Worm (Caenorhabditis elegans) whole organism, midembryonic: ENCODE measurements around the gene tars-1.

Experiments
- T22C8.4 ChIP-seq: fragments of 200-800 bp; sonication (Bioruptor generic); IDR thresholded peaks from 2 replicates; pipeline ENCODE4 v1.3.6; 2022; ENCODE audit warnings: missing genetic modification characterization, missing compliant biosample characterization
- cog-1 ChIP-seq: sonication (generic microtip); optimal IDR thresholded peaks from 2 replicates; lab custom pipeline; 2016; ENCODE audit warnings: missing genetic modification characterization, missing compliant biosample characterization
- flt-1 ChIP-seq: fragments of 200-800 bp; sonication (Bioruptor generic); IDR thresholded peaks from 2 replicates; pipeline ENCODE4 v1.3.6; 2022; ENCODE audit warnings: missing genetic modification characterization, missing compliant biosample characterization
- klf-2 ChIP-seq: fragments of 200-800 bp; sonication (Bioruptor generic); conservative IDR thresholded peaks from 2 replicates; pipeline ENCODE4 v1.3.6; 2022; ENCODE audit warnings: missing genetic modification reagents, missing genetic modification characterization, missing compliant biosample characterization
- med-1 ChIP-seq: sonication (generic microtip); optimal IDR thresholded peaks from 2 replicates; lab custom pipeline; 2017; ENCODE audit warnings: missing genetic modification characterization, mild to moderate bottlenecking, missing compliant biosample characterization, antibody characterized with exemption, missing genetic modification reagents; ENCODE audit not compliant: insufficient read depth
- ref-1 ChIP-seq: fragments of 200-800 bp; sonication (Bioruptor generic); conservative IDR thresholded peaks from 2 replicates; pipeline ENCODE4 v1.3.6; 2022; ENCODE audit warnings: missing genetic modification reagents, missing genetic modification characterization, missing compliant biosample characterization
- tab-1 ChIP-seq: fragments of 200-800 bp; sonication (Bioruptor generic); IDR thresholded peaks from 2 replicates; pipeline ENCODE4 v1.3.6; 2022; ENCODE audit warnings: missing genetic modification characterization, missing compliant biosample characterization
- ztf-23 ChIP-seq: fragments of 200-800 bp; sonication (Bioruptor generic); IDR thresholded peaks from 2 replicates; pipeline ENCODE4 v1.3.6; 2022; ENCODE audit warnings: missing genetic modification reagents, missing genetic modification characterization, missing compliant biosample characterization
- ztf-29 ChIP-seq: fragments of 200-800 bp; sonication (Bioruptor generic); IDR thresholded peaks from 2 replicates; pipeline ENCODE4 v1.3.6; 2022; ENCODE audit warnings: missing genetic modification reagents, missing genetic modification characterization, missing compliant biosample characterization

The tars-1 gene

ce11 chrII:11714728-11715127 is 19.3 kb upstream of the tars-1 start:
- no peak for TF ChIP-seq flt-1
- TF ChIP-seq cog-1 (tag; lab: Kevin White, UChicago), result no peak
- TF ChIP-seq med-1 (GFP tag; lab: Kevin White, UChicago), result no peak
- TF ChIP-seq ref-1 (GFP tag; lab: Robert Waterston, UW), result no peak
- TF ChIP-seq ztf-29 (GFP tag; lab: Robert Waterston, UW), result no peak
- TF ChIP-seq ztf-23 (GFP tag; lab: Robert Waterston, UW), result no peak
- TF ChIP-seq tab-1 (GFP tag; lab: Robert Waterston, UW), result no peak
- no peak for TF ChIP-seq klf-2 (GFP tag; lab: Robert Waterston, UW)
- TF ChIP-seq T22C8.4 (GFP tag; lab: Robert Waterston, UW), result no peak

- TF ChIP-seq cog-1 (tag; lab: Kevin White, UChicago), result no peak
- TF ChIP-seq ztf-29 (GFP tag; lab: Robert Waterston, UW), result no peak
- no peak for TF ChIP-seq klf-2 (GFP tag; lab: Robert Waterston, UW)
- TF ChIP-seq ref-1 (GFP tag; lab: Robert Waterston, UW), result no peak
- no peak for TF ChIP-seq flt-1
- TF ChIP-seq tab-1 (GFP tag; lab: Robert Waterston, UW), result no peak
- no peak for TF ChIP-seq med-1 (GFP tag; lab: Kevin White, UChicago)
- TF ChIP-seq T22C8.4 (GFP tag; lab: Robert Waterston, UW), result no peak
- TF ChIP-seq ztf-23 (GFP tag; lab: Robert Waterston, UW), result no peak
Measured at ce11 chrII:11713569-11713968, 18.1 kb upstream of the tars-1 start, which contains the start of gene F13D12.10. F13D12.10 (plus strand) TSS chrII:11713799.

- TF ChIP-seq ztf-23 (GFP tag; lab: Robert Waterston, UW) (no peak), T22C8.4 (GFP tag; lab: Robert Waterston, UW) (no peak), med-1 (GFP tag; lab: Kevin White, UChicago) (no peak), ref-1 (GFP tag; lab: Robert Waterston, UW) (no peak), klf-2 (GFP tag; lab: Robert Waterston, UW) (no peak), cog-1 (tag; lab: Kevin White, UChicago) (no peak), tab-1 (GFP tag; lab: Robert Waterston, UW) (no peak), flt-1 (no peak), ztf-29 (GFP tag; lab: Robert Waterston, UW) (no peak)
Measured at ce11 chrII:11710771-11711170, 15.3 kb upstream of the tars-1 start.

- no peak for TF ChIP-seq med-1 (GFP tag; lab: Kevin White, UChicago)
- TF ChIP-seq ztf-29 (GFP tag; lab: Robert Waterston, UW), result no peak
- TF ChIP-seq ztf-23 (GFP tag; lab: Robert Waterston, UW), result no peak
- TF ChIP-seq tab-1 (GFP tag; lab: Robert Waterston, UW), result no peak
- no peak for TF ChIP-seq T22C8.4 (GFP tag; lab: Robert Waterston, UW)
- TF ChIP-seq klf-2 (GFP tag; lab: Robert Waterston, UW), result no peak
Measured at ce11 chrII:11709464-11709863, 14.0 kb upstream of the tars-1 start, which contains the start of gene fcmt-1. fcmt-1 (minus strand) TSS chrII:11709564.

ce11 chrII:11705787-11706186 is 10.3 kb upstream of the tars-1 start, which contains the start of gene VF13D12L.3:
VF13D12L.3 (plus strand) TSS chrII:11706009.
- TF ChIP-seq flt-1, result no peak
- TF ChIP-seq ztf-23 (GFP tag; lab: Robert Waterston, UW), result no peak
- no peak for TF ChIP-seq ztf-29 (GFP tag; lab: Robert Waterston, UW)

ce11 chrII:11700635-11701034 is 5.2 kb upstream of the tars-1 start:
- no peak for TF ChIP-seq klf-2 (GFP tag; lab: Robert Waterston, UW)
- TF ChIP-seq ztf-23 (GFP tag; lab: Robert Waterston, UW), result no peak
- no peak for TF ChIP-seq ref-1 (GFP tag; lab: Robert Waterston, UW)
- no peak for TF ChIP-seq cog-1 (tag; lab: Kevin White, UChicago)
- no peak for TF ChIP-seq ztf-29 (GFP tag; lab: Robert Waterston, UW)
- no peak for TF ChIP-seq flt-1

ce11 chrII:11700200-11700599 is 4.7 kb upstream of the tars-1 start, which contains the start of gene inos-1:
inos-1 (minus strand) TSS chrII:11700300.
- TF ChIP-seq ztf-29 (GFP tag; lab: Robert Waterston, UW) (no peak), cog-1 (tag; lab: Kevin White, UChicago) (no peak), flt-1 (no peak), klf-2 (GFP tag; lab: Robert Waterston, UW) (no peak), med-1 (GFP tag; lab: Kevin White, UChicago) (no peak)

- TF ChIP-seq med-1 (GFP tag; lab: Kevin White, UChicago) (no peak), ztf-29 (GFP tag; lab: Robert Waterston, UW) (no peak), ztf-23 (GFP tag; lab: Robert Waterston, UW) (no peak), T22C8.4 (GFP tag; lab: Robert Waterston, UW) (no peak), flt-1 (no peak), cog-1 (tag; lab: Kevin White, UChicago) (no peak), tab-1 (GFP tag; lab: Robert Waterston, UW) (no peak), klf-2 (GFP tag; lab: Robert Waterston, UW) (no peak), ref-1 (GFP tag; lab: Robert Waterston, UW) (no peak)
Measured at ce11 chrII:11695945-11696270, 451 bp upstream of the tars-1 start, which contains the start of gene xpf-1. xpf-1 (plus strand) TSS chrII:11696171.

ce11 chrII:11694432-11694831 is 1.0 kb downstream of the tars-1 start:
- TF ChIP-seq ztf-29 (GFP tag; lab: Robert Waterston, UW) (no peak), T22C8.4 (GFP tag; lab: Robert Waterston, UW) (no peak), flt-1 (no peak), cog-1 (tag; lab: Kevin White, UChicago) (no peak), ztf-23 (GFP tag; lab: Robert Waterston, UW) (peak; percentile 66; the same call in 1 of the 2 replicates)

- no peak for TF ChIP-seq flt-1
- TF ChIP-seq tab-1 (GFP tag; lab: Robert Waterston, UW), result no peak
- TF ChIP-seq ref-1 (GFP tag; lab: Robert Waterston, UW), result no peak
- no peak for TF ChIP-seq ztf-29 (GFP tag; lab: Robert Waterston, UW)
- TF ChIP-seq ztf-23 (GFP tag; lab: Robert Waterston, UW), result no peak
- TF ChIP-seq med-1 (GFP tag; lab: Kevin White, UChicago), result no peak
- TF ChIP-seq cog-1 (tag; lab: Kevin White, UChicago), result no peak
- no peak for TF ChIP-seq klf-2 (GFP tag; lab: Robert Waterston, UW)
- no peak for TF ChIP-seq T22C8.4 (GFP tag; lab: Robert Waterston, UW)
Measured at ce11 chrII:11690868-11691267, 4.6 kb downstream of the tars-1 start.
